Worm (Caenorhabditis elegans): Measurements from ENCODE around the gene F20C5.7.
"Not testable (repeated sequence)": the region's sequence is repeated elsewhere in the genome, so short reads cannot be mapped to it uniquely, and the experiment has no call there.

The F20C5.7 gene

DNA sequence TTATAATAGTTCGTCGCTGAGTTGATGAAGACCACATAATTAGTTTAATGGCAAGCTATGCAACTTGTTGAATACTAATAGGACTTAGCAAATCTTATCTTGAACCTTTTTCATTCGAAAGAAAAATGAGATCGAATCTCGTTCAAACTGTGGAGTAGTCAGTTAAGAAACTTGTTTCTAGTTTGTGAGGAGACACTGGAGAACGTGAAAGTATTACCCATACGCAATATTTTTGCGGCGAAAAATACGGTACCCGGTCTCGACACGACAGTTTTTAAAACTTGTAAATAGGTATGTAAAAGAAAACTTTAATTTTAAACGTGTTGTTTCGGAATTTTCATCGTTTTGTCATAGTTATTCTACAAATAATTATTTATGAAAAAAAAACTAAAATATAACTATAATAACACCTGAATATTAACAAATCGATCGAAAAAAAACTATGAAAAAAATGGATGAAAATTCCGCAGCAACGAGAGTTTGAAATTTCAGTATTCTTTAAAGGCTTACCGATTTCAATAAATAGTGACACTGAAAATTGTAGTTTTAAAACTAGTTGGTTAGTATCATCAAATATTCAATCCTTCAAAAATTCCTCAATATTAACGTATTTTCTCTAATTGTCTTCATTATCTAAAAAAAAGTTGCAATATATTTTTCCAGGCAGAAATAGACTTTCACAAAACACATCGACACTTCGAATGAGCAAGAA is at the start of gene F20C5.7, which contains the start of gene parg-1:
F20C5.7 (minus strand) TSS at position 101 of the 712 bp plus-strand sequence.
parg-1 (plus strand) TSS at position 662 of the 712 bp plus-strand sequence.
- no peak for TF ChIP-seq T22C8.4 (GFP tag; IDR thresholded peaks at IDR 0.05)
- no peak for TF ChIP-seq flt-1 (GFP tag; IDR thresholded peaks at IDR 0.05)
- no peak for TF ChIP-seq klf-2 (GFP tag; conservative IDR thresholded peaks at IDR 0.05)
- TF ChIP-seq tab-1 (GFP tag; IDR thresholded peaks at IDR 0.05), result no peak
- no peak for TF ChIP-seq ztf-29 (GFP tag; IDR thresholded peaks at IDR 0.05)
- no peak for TF ChIP-seq med-1 (GFP tag; optimal IDR thresholded peaks at IDR 0.05; ENCODE audit: insufficient read depth)
- TF ChIP-seq ztf-23 (GFP tag; IDR thresholded peaks at IDR 0.05), result no peak
- no peak for TF ChIP-seq cog-1 (tag; optimal IDR thresholded peaks at IDR 0.05)
- TF ChIP-seq ref-1 (GFP tag; conservative IDR thresholded peaks at IDR 0.05), result no peak

DNA sequence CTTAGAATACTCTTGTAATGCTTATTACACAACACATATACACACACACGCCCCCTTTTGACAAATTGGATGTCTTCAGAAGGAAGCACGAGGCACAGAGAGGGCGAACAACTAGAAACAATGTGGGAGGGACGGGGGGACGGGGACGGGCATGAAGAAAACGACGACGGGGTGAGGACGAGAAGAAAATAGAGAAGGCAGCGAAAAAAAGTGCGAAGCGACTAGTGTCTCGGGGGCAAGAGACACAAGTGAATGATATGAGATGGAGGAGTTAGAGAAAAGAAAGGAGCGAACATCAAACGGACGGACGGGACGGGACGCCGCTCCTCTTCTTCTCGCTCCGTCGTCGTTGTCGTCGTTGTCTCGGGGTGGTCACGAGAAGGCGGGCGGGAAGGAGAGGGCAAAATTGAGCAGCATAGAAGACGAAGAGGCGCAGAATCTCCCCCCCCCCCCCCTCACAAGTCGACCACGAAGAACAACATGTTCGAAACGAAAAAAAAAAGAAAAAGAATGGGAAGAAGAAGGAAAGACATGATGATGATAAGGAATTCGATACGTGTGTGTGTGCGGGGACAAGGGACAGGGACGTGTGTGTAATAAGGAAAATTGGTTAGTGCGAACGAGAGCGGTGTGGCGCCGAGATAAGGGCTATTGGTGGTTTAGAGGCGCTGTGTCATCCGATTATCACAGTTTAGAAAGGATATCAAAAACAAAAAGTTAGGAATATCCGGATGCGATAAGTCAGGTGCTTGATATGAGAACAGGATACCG is 49.6 kb upstream of the F20C5.7 start:
- TF ChIP-seq cog-1 (tag; optimal IDR thresholded peaks at IDR 0.05) (no peak), ztf-23 (GFP tag; IDR thresholded peaks at IDR 0.05) (no peak), flt-1 (GFP tag; IDR thresholded peaks at IDR 0.05) (no peak), T22C8.4 (GFP tag; IDR thresholded peaks at IDR 0.05) (no peak)

DNA sequence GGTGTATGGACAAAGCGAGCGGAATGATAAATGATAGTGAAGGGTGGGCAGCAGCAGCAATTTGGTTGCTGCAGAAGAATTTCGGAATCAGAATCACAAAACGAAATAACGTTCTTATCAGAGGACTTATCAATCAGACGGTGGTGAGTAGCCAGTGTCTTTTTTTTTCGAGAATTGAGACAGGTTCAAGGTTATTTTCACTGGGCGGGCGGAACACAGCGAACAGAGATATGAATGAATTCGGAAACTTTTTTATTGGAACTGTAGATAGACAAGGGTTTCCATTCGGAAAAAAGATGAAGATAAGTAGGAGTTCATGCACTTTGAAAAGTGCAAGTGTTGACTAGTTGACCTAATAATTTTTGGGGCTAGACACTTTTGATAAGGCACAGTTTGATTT is 47.7 kb upstream of the F20C5.7 start:
- TF ChIP-seq cog-1 (tag; optimal IDR thresholded peaks at IDR 0.05) (no peak), ref-1 (GFP tag; conservative IDR thresholded peaks at IDR 0.05) (no peak), T22C8.4 (GFP tag; IDR thresholded peaks at IDR 0.05) (no peak), flt-1 (GFP tag; IDR thresholded peaks at IDR 0.05) (no peak), tab-1 (GFP tag; IDR thresholded peaks at IDR 0.05) (no peak), ztf-29 (GFP tag; IDR thresholded peaks at IDR 0.05) (no peak), ztf-23 (GFP tag; IDR thresholded peaks at IDR 0.05) (no peak), klf-2 (GFP tag; conservative IDR thresholded peaks at IDR 0.05) (no peak), med-1 (GFP tag; optimal IDR thresholded peaks at IDR 0.05; ENCODE audit: insufficient read depth) (no peak)

DNA sequence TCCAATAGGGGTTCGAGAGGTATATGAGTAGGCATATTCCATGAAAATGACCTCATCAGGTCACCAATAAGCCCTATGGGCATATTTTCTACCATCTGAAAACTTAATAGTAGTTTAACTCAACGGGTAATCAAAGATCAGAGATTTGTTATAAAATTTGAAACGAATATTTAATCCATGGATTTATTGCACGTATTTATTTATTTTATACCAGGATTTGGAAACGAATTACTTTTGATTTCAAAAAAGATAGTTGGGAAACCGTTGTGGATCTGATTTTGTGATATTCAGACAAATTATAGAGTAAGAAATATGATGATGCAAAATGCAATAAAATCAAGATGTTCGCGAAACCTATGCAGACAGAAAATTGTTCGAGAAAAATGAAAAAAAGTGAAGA is 47.3 kb upstream of the F20C5.7 start, which contains the start of gene C33D9.3:
C33D9.3 (minus strand) TSS at position 101 of the 400 bp plus-strand sequence.
- TF ChIP-seq med-1 (GFP tag; optimal IDR thresholded peaks at IDR 0.05; ENCODE audit: insufficient read depth) (no peak), ztf-23 (GFP tag; IDR thresholded peaks at IDR 0.05) (no peak), klf-2 (GFP tag; conservative IDR thresholded peaks at IDR 0.05) (no peak), flt-1 (GFP tag; IDR thresholded peaks at IDR 0.05) (no peak), T22C8.4 (GFP tag; IDR thresholded peaks at IDR 0.05) (no peak), ztf-29 (GFP tag; IDR thresholded peaks at IDR 0.05) (no peak), tab-1 (GFP tag; IDR thresholded peaks at IDR 0.05) (no peak), cog-1 (tag; optimal IDR thresholded peaks at IDR 0.05) (no peak), ref-1 (GFP tag; conservative IDR thresholded peaks at IDR 0.05) (no peak)

DNA sequence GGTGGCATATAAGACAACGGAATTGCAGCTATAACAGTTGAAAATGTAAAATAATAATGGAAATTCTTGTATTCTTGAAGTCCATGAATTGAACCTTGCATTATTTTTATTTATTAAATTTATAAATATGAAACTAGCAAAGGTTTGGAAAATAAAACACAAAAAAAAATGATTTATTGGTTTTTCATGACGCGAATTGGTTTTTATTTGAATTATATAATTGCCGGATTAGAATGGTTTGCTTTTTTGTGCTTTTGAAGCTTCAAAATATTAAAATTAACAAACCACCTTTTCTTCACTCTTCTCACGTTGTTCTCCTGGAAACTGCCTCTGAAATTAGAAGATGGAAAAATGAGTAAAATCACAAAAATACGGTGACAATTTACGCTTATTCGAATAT is 44.7 kb upstream of the F20C5.7 start, which contains the start of gene sru-35:
sru-35 (minus strand) TSS at position 101 of the 400 bp plus-strand sequence.
- no peak for TF ChIP-seq cog-1 (tag; optimal IDR thresholded peaks at IDR 0.05)
- TF ChIP-seq flt-1 (GFP tag; IDR thresholded peaks at IDR 0.05), result no peak
- no peak for TF ChIP-seq ztf-29 (GFP tag; IDR thresholded peaks at IDR 0.05)
- no peak for TF ChIP-seq T22C8.4 (GFP tag; IDR thresholded peaks at IDR 0.05)
- TF ChIP-seq klf-2 (GFP tag; conservative IDR thresholded peaks at IDR 0.05), result no peak
- TF ChIP-seq med-1 (GFP tag; optimal IDR thresholded peaks at IDR 0.05; ENCODE audit: insufficient read depth), result no peak
- no peak for TF ChIP-seq ztf-23 (GFP tag; IDR thresholded peaks at IDR 0.05)
- no peak for TF ChIP-seq ref-1 (GFP tag; conservative IDR thresholded peaks at IDR 0.05)
- no peak for TF ChIP-seq tab-1 (GFP tag; IDR thresholded peaks at IDR 0.05)

DNA sequence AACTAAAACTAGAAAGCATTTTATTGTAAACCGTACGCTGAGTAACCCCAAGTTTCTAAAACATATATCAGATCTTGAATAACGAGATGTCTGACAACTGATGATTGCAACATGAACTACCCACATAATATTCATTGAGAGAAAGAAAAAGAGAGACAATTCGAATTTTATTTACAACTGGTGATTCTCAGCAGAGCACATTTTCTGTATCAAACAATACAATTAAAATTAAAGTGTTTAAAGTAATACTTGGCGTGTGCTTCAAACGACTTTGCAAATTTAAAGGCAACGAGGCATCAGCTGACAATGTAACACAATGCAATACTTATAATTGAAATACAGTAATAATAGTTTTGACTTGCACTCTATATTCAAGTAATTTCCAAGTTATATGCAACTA is 42.6 kb upstream of the F20C5.7 start, which contains the start of gene C33D9.10:
C33D9.10 (minus strand) TSS at position 101 of the 400 bp plus-strand sequence.
- not testable (repeated sequence) for TF ChIP-seq ztf-29 (GFP tag; IDR thresholded peaks at IDR 0.05); tab-1 (GFP tag; IDR thresholded peaks at IDR 0.05); klf-2 (GFP tag; conservative IDR thresholded peaks at IDR 0.05)

DNA sequence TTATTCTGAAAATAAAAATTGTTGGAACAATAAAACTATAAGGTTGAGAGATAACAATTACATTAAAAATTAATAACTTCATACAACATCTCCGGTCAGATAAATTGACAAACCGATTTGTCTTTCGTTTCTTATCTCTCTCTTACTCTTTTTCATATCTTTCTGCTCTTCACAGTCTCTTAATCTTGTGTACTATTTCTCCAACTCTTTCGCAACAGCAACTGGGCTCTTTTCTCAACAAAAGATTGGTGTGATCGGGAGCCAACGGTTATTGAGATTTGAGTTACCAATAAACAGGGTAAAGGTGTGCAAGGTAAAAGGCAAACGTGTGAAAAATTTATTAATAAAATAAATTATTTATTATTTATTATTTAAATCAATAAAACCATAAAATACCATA is 41.2 kb upstream of the F20C5.7 start, which contains the start of gene C33D9.8:
C33D9.8 (minus strand) TSS at position 99 of the 400 bp plus-strand sequence.
- TF ChIP-seq cog-1 (tag; optimal IDR thresholded peaks at IDR 0.05), result no peak

DNA sequence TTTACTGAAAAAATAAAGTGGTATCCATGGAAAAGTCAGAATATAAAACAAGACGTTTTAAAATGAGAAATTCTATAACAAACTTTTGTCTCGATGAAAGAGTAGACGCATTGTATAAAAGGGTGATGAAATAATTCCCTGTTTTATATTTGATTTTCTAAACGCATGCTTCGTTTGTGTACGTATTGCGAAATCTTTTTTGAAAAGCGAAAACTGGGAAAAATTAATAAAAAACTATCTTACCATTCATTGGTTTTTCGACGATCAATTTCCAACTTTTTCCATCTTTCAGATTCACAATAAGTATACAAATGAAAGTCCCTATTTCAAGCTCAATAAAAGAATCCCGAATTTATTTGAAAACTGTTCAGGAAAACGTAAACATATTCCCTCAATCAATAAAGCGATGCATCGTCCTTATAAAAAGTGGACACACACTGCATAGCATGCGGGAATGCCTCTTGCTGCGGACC is 39.4 kb upstream of the F20C5.7 start, which contains the start of gene C33D9.13:
C33D9.13 (minus strand) TSS at position 423 of the 473 bp plus-strand sequence.
- TF ChIP-seq klf-2 (GFP tag; conservative IDR thresholded peaks at IDR 0.05) (no peak), T22C8.4 (GFP tag; IDR thresholded peaks at IDR 0.05) (no peak), tab-1 (GFP tag; IDR thresholded peaks at IDR 0.05) (no peak), ztf-23 (GFP tag; IDR thresholded peaks at IDR 0.05) (no peak), flt-1 (GFP tag; IDR thresholded peaks at IDR 0.05) (no peak), cog-1 (tag; optimal IDR thresholded peaks at IDR 0.05) (no peak), ztf-29 (GFP tag; IDR thresholded peaks at IDR 0.05) (no peak)

DNA sequence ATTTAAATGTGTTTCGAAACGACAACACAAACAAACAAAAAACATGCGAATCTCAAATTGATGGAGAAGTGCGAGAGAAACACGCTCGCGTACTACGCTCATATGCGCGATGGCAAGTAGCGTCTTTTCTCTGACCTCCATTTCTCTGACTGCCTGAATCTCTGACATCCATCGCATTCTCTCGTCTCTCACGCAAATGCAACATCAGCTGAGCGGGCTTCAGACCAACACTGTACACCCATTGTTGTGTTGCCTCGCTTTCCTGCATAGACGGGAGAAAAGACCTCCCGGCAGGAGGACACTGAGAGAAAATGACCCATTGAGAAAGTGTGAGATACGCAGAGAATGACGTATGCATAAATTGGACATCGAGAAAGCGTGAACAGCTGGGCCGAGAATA is 36.7 kb upstream of the F20C5.7 start:
- peak; percentile 73 for TF ChIP-seq flt-1 (GFP tag; IDR thresholded peaks at IDR 0.05)
- 0 out of 2 replicates have a peak, but pooled peaks have one; percentile 51 for TF ChIP-seq tab-1 (GFP tag; IDR thresholded peaks at IDR 0.05)
- TF ChIP-seq cog-1 (tag; optimal IDR thresholded peaks at IDR 0.05), result peak; percentile 93
- TF ChIP-seq ztf-23 (GFP tag; IDR thresholded peaks at IDR 0.05), result no peak
- no peak for TF ChIP-seq T22C8.4 (GFP tag; IDR thresholded peaks at IDR 0.05)
- TF ChIP-seq ztf-29 (GFP tag; IDR thresholded peaks at IDR 0.05), result peak; percentile 92
